Worm (Caenorhabditis elegans) whole organism, L4 larva: ENCODE results near the gene C14A4.6.

ENCODE experiments used
- D1046.2 ChIP-seq: fragments of 200-800 bp; sonication (Bioruptor generic); IDR thresholded peaks from 2 replicates; pipeline ENCODE4 v1.3.6; 2022; ENCODE audit warnings: missing genetic modification characterization, missing compliant biosample characterization
- F26F4.8 ChIP-seq: fragments of 200-800 bp; sonication (Bioruptor generic); conservative IDR thresholded peaks from 2 replicates; pipeline ENCODE4 v1.3.6; 2022; ENCODE audit warnings: missing genetic modification characterization, missing compliant biosample characterization
- F49E8.2 ChIP-seq: sonication (generic microtip); optimal IDR thresholded peaks from 2 replicates; lab custom pipeline; 2016; ENCODE audit warnings: missing compliant biosample characterization, mild to moderate bottlenecking, missing genetic modification characterization, borderline replicate concordance
- T20F7.1 ChIP-seq: fragments of 200-800 bp; sonication (Bioruptor generic); optimal IDR thresholded peaks from 2 replicates; lab custom pipeline; 2018; ENCODE audit warnings: mild to moderate bottlenecking, missing genetic modification characterization, missing compliant biosample characterization
- Y105C5A.15 ChIP-seq: fragments of 200-800 bp; sonication (Bioruptor generic); IDR thresholded peaks from 2 replicates; pipeline ENCODE4 v1.3.6; 2022; ENCODE audit warnings: missing genetic modification characterization, missing compliant biosample characterization
- Y48G9A.11 ChIP-seq: fragments of 200-800 bp; sonication (Bioruptor generic); IDR thresholded peaks from 2 replicates; pipeline ENCODE4 v1.3.6; 2022; ENCODE audit warnings: missing genetic modification reagents, missing genetic modification characterization, missing compliant biosample characterization
- ZK337.2 ChIP-seq: fragments of 200-800 bp; sonication (Bioruptor generic); IDR thresholded peaks from 2 replicates; pipeline ENCODE4 v1.3.6; 2022; ENCODE audit warnings: missing genetic modification reagents, missing genetic modification characterization, missing compliant biosample characterization
- aha-1 ChIP-seq: fragments of 150-350 bp; peaks from one replicate; lab custom pipeline; 2014; ENCODE audit warnings: missing biosample characterization, missing genetic modification characterization
- aly-2 ChIP-seq: sonication (generic microtip); optimal IDR thresholded peaks from 2 replicates; lab custom pipeline; 2018; ENCODE audit warnings: missing biosample characterization, missing genetic modification characterization
- arid-1 ChIP-seq: fragments of 200-800 bp; sonication (Bioruptor generic); conservative IDR thresholded peaks from 2 replicates; pipeline ENCODE4 v1.3.6; 2022; ENCODE audit warnings: missing genetic modification reagents, missing genetic modification characterization, missing compliant biosample characterization
- ceh-20 ChIP-seq: fragments of 200-800 bp; sonication (Bioruptor generic); IDR thresholded peaks from 2 replicates; pipeline ENCODE4 v1.3.6; 2022; ENCODE audit warnings: missing genetic modification reagents, missing genetic modification characterization, missing compliant biosample characterization
- ceh-82 ChIP-seq: sonication (generic microtip); optimal IDR thresholded peaks from 2 replicates; lab custom pipeline; 2017; ENCODE audit warnings: missing biosample characterization, missing genetic modification characterization
- ces-1 ChIP-seq: fragments of 150-350 bp; sonication (generic microtip); optimal IDR thresholded peaks from 4 replicates; lab custom pipeline; 2014; ENCODE audit warnings: missing biosample characterization, missing genetic modification reagents, missing genetic modification characterization
- ctbp-1 ChIP-seq: fragments of 200-800 bp; sonication (Bioruptor generic); IDR thresholded peaks from 2 replicates; pipeline ENCODE4 v1.3.6; 2022; ENCODE audit warnings: missing genetic modification reagents, missing genetic modification characterization, missing compliant biosample characterization
- daf-12 ChIP-seq: fragments of 150-350 bp; optimal IDR thresholded peaks from 2 replicates; lab custom pipeline; 2014; ENCODE audit warnings: missing biosample characterization, missing genetic modification reagents, missing genetic modification characterization
- daf-16 ChIP-seq, 3 experiments: sonication (generic microtip); optimal IDR thresholded peaks; 2 replicates each; lab custom pipeline; 2016 to 2017; ENCODE audit warnings: missing genetic modification characterization in 3 of 3, missing genetic modification reagents in 3 of 3, mild to moderate bottlenecking in 2 of 3, missing compliant biosample characterization in 2 of 3, missing biosample characterization in 1 of 3, moderate library complexity in 1 of 3
- dmd-6 ChIP-seq: fragments of 200-800 bp; sonication (Bioruptor generic); IDR thresholded peaks from 2 replicates; pipeline ENCODE4 v1.3.6; 2022; ENCODE audit warnings: missing genetic modification reagents, missing genetic modification characterization, missing compliant biosample characterization
- dmd-9 ChIP-seq: fragments of 200-800 bp; sonication (Bioruptor generic); IDR thresholded peaks from 2 replicates; pipeline ENCODE4 v1.3.6; 2022; ENCODE audit warnings: missing genetic modification reagents, missing genetic modification characterization, missing compliant biosample characterization
- dpl-1 ChIP-seq: fragments of 150-350 bp; optimal IDR thresholded peaks from 2 replicates; lab custom pipeline; 2014; ENCODE audit warnings: missing biosample characterization, missing genetic modification reagents, missing genetic modification characterization
- duxl-1 ChIP-seq: sonication (generic microtip); optimal IDR thresholded peaks from 2 replicates; lab custom pipeline; 2016; ENCODE audit warnings: mild to moderate bottlenecking, missing genetic modification characterization, moderate library complexity, missing compliant biosample characterization; ENCODE audit not compliant: poor library complexity
- dve-1 ChIP-seq: sonication (generic microtip); optimal IDR thresholded peaks from 2 replicates; lab custom pipeline; 2017; ENCODE audit warnings: antibody characterized with exemption, mild to moderate bottlenecking, missing genetic modification characterization, missing compliant biosample characterization; ENCODE audit not compliant: insufficient read depth
- egl-43 ChIP-seq: fragments of 200-800 bp; sonication (Bioruptor generic); IDR thresholded peaks from 2 replicates; pipeline ENCODE4 v1.3.6; 2022; ENCODE audit warnings: missing genetic modification reagents, missing genetic modification characterization, missing compliant biosample characterization
- fkh-10 ChIP-seq: fragments of 150-350 bp; optimal IDR thresholded peaks from 2 replicates; lab custom pipeline; 2014; ENCODE audit warnings: missing biosample characterization, missing genetic modification reagents, missing genetic modification characterization
- hlh-30 ChIP-seq: sonication (generic microtip); optimal IDR thresholded peaks from 2 replicates; lab custom pipeline; 2017; ENCODE audit warnings: antibody characterized with exemption, mild to moderate bottlenecking, missing genetic modification characterization, missing compliant biosample characterization; ENCODE audit not compliant: insufficient read depth
- lin-15B ChIP-seq: fragments of 150-350 bp; sonication (generic microtip); optimal IDR thresholded peaks from 3 replicates; lab custom pipeline; 2014; ENCODE audit warnings: missing biosample characterization, missing genetic modification characterization
- lin-29 ChIP-seq: fragments of 200-800 bp; sonication (Bioruptor generic); IDR thresholded peaks from 2 replicates; pipeline ENCODE4 v1.3.6; 2022; ENCODE audit warnings: missing genetic modification reagents, missing genetic modification characterization, missing compliant biosample characterization
- lsy-2 ChIP-seq, 2 experiments: fragments of 150-350 bp in 1 of 2; sonication (generic microtip) in 1 of 2; optimal IDR thresholded peaks; 2 replicates each; lab custom pipeline; 2014 to 2017; ENCODE audit warnings: missing biosample characterization in 2 of 2, missing genetic modification characterization in 2 of 2
- madf-9 ChIP-seq: fragments of 200-800 bp; sonication (Bioruptor generic); conservative IDR thresholded peaks from 2 replicates; pipeline ENCODE4 v1.3.6; 2022; ENCODE audit warnings: missing genetic modification reagents, missing genetic modification characterization, missing compliant biosample characterization
- mdt-29 ChIP-seq: fragments of 200-800 bp; sonication (Bioruptor generic); IDR thresholded peaks from 2 replicates; pipeline ENCODE4 v1.3.6; 2022; ENCODE audit warnings: missing genetic modification reagents, missing genetic modification characterization, missing compliant biosample characterization
- mxl-2 ChIP-seq: fragments of 200-800 bp; sonication (Bioruptor generic); conservative IDR thresholded peaks from 2 replicates; pipeline ENCODE4 v1.3.6; 2022; ENCODE audit warnings: missing genetic modification reagents, missing genetic modification characterization, missing compliant biosample characterization
- nhr-10 ChIP-seq: fragments of 150-350 bp; optimal IDR thresholded peaks from 2 replicates; lab custom pipeline; 2014; ENCODE audit warnings: missing biosample characterization, missing genetic modification characterization
- nhr-102 ChIP-seq: sonication (generic microtip); optimal IDR thresholded peaks from 2 replicates; lab custom pipeline; 2016; ENCODE audit warnings: mild to moderate bottlenecking, missing genetic modification characterization, moderate library complexity, missing compliant biosample characterization
- nhr-11 ChIP-seq: fragments of 150-350 bp; optimal IDR thresholded peaks from 2 replicates; lab custom pipeline; 2014; ENCODE audit warnings: missing biosample characterization, missing genetic modification characterization
- nhr-25 ChIP-seq: sonication (generic microtip); optimal IDR thresholded peaks from 2 replicates; lab custom pipeline; 2017; ENCODE audit warnings: missing genetic modification characterization, mild to moderate bottlenecking, missing compliant biosample characterization, antibody characterized with exemption, moderate library complexity, borderline replicate concordance; ENCODE audit not compliant: insufficient read depth
- nhr-41 ChIP-seq: fragments of 200-800 bp; sonication (Bioruptor generic); IDR thresholded peaks from 2 replicates; pipeline ENCODE4 v1.3.6; 2022; ENCODE audit warnings: missing genetic modification reagents, missing genetic modification characterization, missing compliant biosample characterization
- nhr-42 ChIP-seq: fragments of 200-800 bp; sonication (Bioruptor generic); IDR thresholded peaks from 2 replicates; pipeline ENCODE4 v1.3.6; 2022; ENCODE audit warnings: missing genetic modification characterization, missing compliant biosample characterization
- skn-1 ChIP-seq: fragments of 150-350 bp; optimal IDR thresholded peaks from 2 replicates; lab custom pipeline; 2014; ENCODE audit warnings: missing biosample characterization, missing genetic modification characterization
- tra-1 ChIP-seq: fragments of 200-800 bp; sonication (Bioruptor generic); IDR thresholded peaks from 2 replicates; pipeline ENCODE4 v1.3.6; 2022; ENCODE audit warnings: missing genetic modification reagents, missing genetic modification characterization, missing compliant biosample characterization
- unc-130 ChIP-seq: sonication (generic microtip); optimal IDR thresholded peaks from 2 replicates; lab custom pipeline; 2016; ENCODE audit warnings: missing genetic modification reagents, missing genetic modification characterization, missing compliant biosample characterization
- unc-62 ChIP-seq, 3 experiments: fragments of 150-350 bp in 1 of 3; sonication (generic microtip); optimal IDR thresholded peaks in 2 of 3; peaks in 1 of 3; 1 replicate in 1 of 3; 2 replicates in 2 of 3; lab custom pipeline; 2014 to 2017; ENCODE audit warnings: missing biosample characterization in 3 of 3, missing genetic modification characterization in 3 of 3, missing genetic modification reagents in 3 of 3, missing genotype in 1 of 3
- vab-7 ChIP-seq: fragments of 200-800 bp; sonication (Bioruptor generic); IDR thresholded peaks from 2 replicates; pipeline ENCODE4 v1.3.6; 2022; ENCODE audit warnings: missing genetic modification reagents, missing genetic modification characterization, missing compliant biosample characterization
- zag-1 ChIP-seq: fragments of 150-350 bp; optimal IDR thresholded peaks from 2 replicates; lab custom pipeline; 2014; ENCODE audit warnings: missing biosample characterization, missing genetic modification characterization
- zfp-3 ChIP-seq: fragments of 200-800 bp; sonication (Bioruptor generic); conservative IDR thresholded peaks from 2 replicates; pipeline ENCODE4 v1.3.6; 2022; ENCODE audit warnings: missing genetic modification reagents, missing genetic modification characterization, missing compliant biosample characterization
- ztf-7 ChIP-seq: fragments of 150-350 bp; optimal IDR thresholded peaks from 2 replicates; lab custom pipeline; 2014; ENCODE audit warnings: missing biosample characterization, missing genetic modification characterization

Gene C14A4.6

DNA sequence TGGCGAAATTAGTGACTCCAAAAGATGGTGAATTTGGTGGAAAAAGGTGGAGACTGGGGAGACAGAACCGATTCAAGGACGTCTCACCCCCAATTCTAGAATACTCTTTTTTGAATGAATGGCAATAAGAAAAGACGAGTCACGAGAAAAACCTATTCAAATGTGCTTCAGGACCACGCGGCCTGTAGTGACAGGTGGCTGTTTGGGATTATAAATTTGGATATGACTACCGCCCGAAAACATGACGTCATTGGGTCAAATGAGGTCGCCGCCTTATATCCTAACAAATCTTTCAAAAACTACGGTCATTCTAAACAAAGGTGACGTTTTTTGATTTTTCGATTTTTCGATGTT lies 40.6 kb downstream of the C14A4.6 start (continued):
- TF ChIP-seq F49E8.2 (no peak), fkh-10 (GFP tag; lab: Kevin White, UChicago) (no peak), dmd-9 (GFP tag; lab: Robert Waterston, UW) (no peak), ztf-7 (tag; lab: Kevin White, UChicago) (no peak), hlh-30 (tag; lab: Kevin White, UChicago) (peak; percentile 41), unc-62 (GFP tag; optimal IDR thresholded peaks at IDR 0.05 in 1 of 2; lab: Kevin White, UChicago) (peak in 1 of 2 experiments; percentile 92), unc-62 (tag; optimal IDR thresholded peaks at IDR 0.05; lab: Kevin White, UChicago) (no peak), ceh-20 (no peak), tra-1 (0 out of 2 replicates have a peak, but pooled peaks have one; percentile 19), zfp-3 (GFP tag; lab: Robert Waterston, UW) (no peak; the same call in 1 of the 2 replicates), F26F4.8 (GFP tag; lab: Robert Waterston, UW) (no peak), nhr-41 (GFP tag; lab: Robert Waterston, UW) (peak; percentile 8; the same call in 1 of the 2 replicates), skn-1 (tag; lab: Kevin White, UChicago) (no peak), ces-1 (GFP tag; lab: Kevin White, UChicago) (no peak), daf-12 (no peak)

DNA sequence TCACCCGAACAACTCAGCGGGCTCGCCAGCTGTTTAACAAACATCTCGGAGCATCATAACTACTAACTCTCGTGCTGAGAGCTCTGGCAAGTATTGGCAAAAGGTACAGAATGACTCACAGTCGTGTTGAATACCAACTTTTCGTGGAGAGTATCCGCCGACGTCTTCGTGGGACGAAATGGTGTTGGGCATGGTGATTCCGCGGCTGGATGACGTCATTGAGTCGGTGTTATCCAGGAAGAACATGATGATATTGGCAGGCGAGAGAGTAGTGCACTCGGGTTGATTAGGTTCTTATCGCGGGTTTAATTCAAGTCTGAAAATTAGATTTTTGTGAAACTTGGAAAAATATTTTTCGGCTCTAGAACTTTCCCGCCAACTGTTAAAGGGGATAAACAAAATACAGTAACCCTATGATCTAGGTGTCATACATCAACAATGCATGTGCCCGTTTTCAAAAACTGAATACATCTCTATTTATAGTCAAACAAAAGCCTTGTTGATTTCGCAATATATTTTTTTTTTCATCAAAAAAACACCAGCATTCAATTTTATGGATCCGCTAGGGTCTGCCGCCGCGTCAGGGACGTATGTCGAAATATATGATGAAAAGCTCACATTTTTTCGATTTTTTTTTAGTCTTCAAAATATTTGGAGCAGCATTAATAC lies 41.1 kb downstream of the C14A4.6 start:
- TF ChIP-seq egl-43 (GFP tag; lab: Robert Waterston, UW): 0 out of 2 replicates have a peak, but pooled peaks have one; percentile 25
- TF ChIP-seq dve-1 (tag; lab: Kevin White, UChicago): no peak
- TF ChIP-seq nhr-102 (tag; lab: Kevin White, UChicago): no peak
- no peak for TF ChIP-seq Y105C5A.15 (GFP tag; lab: Robert Waterston, UW)
- no peak for TF ChIP-seq unc-62 (GFP tag; optimal IDR thresholded peaks at IDR 0.05 in 1 of 2; lab: Kevin White, UChicago)
- TF ChIP-seq unc-62 (tag; optimal IDR thresholded peaks at IDR 0.05; lab: Kevin White, UChicago): no peak
- no peak for TF ChIP-seq Y48G9A.11 (GFP tag; lab: Robert Waterston, UW)
- no peak for TF ChIP-seq zag-1 (tag; lab: Kevin White, UChicago)
- 0 out of 2 replicates have a peak, but pooled peaks have one; percentile 7 for TF ChIP-seq ctbp-1 (GFP tag; lab: Robert Waterston, UW)
- TF ChIP-seq ceh-82 (tag; lab: Kevin White, UChicago): no peak
- no peak for TF ChIP-seq lin-15B
- TF ChIP-seq nhr-11 (tag; lab: Kevin White, UChicago): peak; percentile 31
- TF ChIP-seq ZK337.2 (GFP tag; lab: Robert Waterston, UW): no peak
- TF ChIP-seq T20F7.1 (GFP tag; lab: Kevin White, UChicago): peak; percentile 32
- TF ChIP-seq unc-130 (GFP tag; lab: Kevin White, UChicago): no peak
- TF ChIP-seq lin-29 (GFP tag; lab: Robert Waterston, UW): no peak
- no peak for TF ChIP-seq F26F4.8 (GFP tag; lab: Robert Waterston, UW)
- no peak for TF ChIP-seq arid-1 (GFP tag; lab: Robert Waterston, UW)
- 0 out of 2 replicates have a peak, but pooled peaks have one; percentile 24 for TF ChIP-seq madf-9 (GFP tag; lab: Robert Waterston, UW)
- peak; percentile 85 for TF ChIP-seq aha-1 (tag; lab: Kevin White, UChicago)
- TF ChIP-seq mxl-2: no peak
- TF ChIP-seq nhr-42 (GFP tag; lab: Robert Waterston, UW): no peak
- TF ChIP-seq nhr-41 (GFP tag; lab: Robert Waterston, UW): no peak
- TF ChIP-seq lsy-2 (tag; optimal IDR thresholded peaks at IDR 0.05; lab: Kevin White, UChicago): peak in 1 of 2 experiments; percentile 43
- no peak for TF ChIP-seq hlh-30 (tag; lab: Kevin White, UChicago)
- TF ChIP-seq nhr-25 (tag; lab: Kevin White, UChicago): no peak
- TF ChIP-seq fkh-10 (GFP tag; lab: Kevin White, UChicago): no peak
- peak; percentile 81; the same call in 1 of the 2 replicates for TF ChIP-seq D1046.2 (GFP tag; lab: Robert Waterston, UW)
- no peak for TF ChIP-seq dmd-6 (GFP tag; lab: Robert Waterston, UW)
- no peak for TF ChIP-seq daf-16 (GFP tag; optimal IDR thresholded peaks at IDR 0.05; lab: Kevin White, UChicago)
- peak; percentile 12 for TF ChIP-seq daf-16 (tag; optimal IDR thresholded peaks at IDR 0.05; lab: Kevin White, UChicago)
- no peak for TF ChIP-seq ces-1 (GFP tag; lab: Kevin White, UChicago)
- TF ChIP-seq skn-1 (tag; lab: Kevin White, UChicago): no peak
- TF ChIP-seq nhr-10 (tag; lab: Kevin White, UChicago): no peak
- TF ChIP-seq vab-7 (GFP tag; lab: Robert Waterston, UW): no peak
- TF ChIP-seq mdt-29 (GFP tag; lab: Robert Waterston, UW): peak; percentile 34; the same call in 1 of the 2 replicates
- TF ChIP-seq aly-2 (tag; lab: Kevin White, UChicago): no peak
- no peak for TF ChIP-seq duxl-1 (tag; lab: Kevin White, UChicago)
- TF ChIP-seq dpl-1 (GFP tag; lab: Kevin White, UChicago): no peak
- TF ChIP-seq zfp-3 (GFP tag; lab: Robert Waterston, UW): peak; percentile 56; the same call in 1 of the 2 replicates
